Worm (Caenorhabditis elegans): ENCODE results near the gene emc-5.

emc-5 gene

DNA sequence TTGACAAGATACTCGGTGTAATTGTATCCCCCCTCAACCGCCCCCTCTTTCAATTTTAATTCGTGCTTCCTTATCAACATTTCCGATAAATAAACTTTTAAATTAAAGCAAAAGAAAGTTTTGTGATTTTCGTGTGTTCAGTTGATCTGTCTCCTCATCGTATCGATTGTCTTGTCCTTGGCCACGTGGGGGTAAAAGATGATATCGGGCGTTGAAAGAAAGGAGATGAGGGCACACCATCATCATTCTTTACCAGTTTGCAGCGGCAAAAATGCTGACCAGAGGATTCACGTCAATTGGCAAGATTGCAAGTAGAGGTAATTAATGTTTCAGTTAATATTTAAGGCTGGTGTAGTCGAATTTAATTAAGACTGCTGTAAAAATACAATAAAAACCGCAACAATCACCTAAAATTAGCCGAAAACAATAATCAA is 50.7 kb downstream of the emc-5 start, which contains the start of gene F54D5.7 (continued):
- TF ChIP-seq hlh-30 (tag; optimal IDR thresholded peaks at IDR 0.05; ENCODE audit: insufficient read depth) = peak; percentile 80
- peak; percentile 75 for TF ChIP-seq T20F7.1 (GFP tag; optimal IDR thresholded peaks at IDR 0.05)
- 0 out of 2 replicates have a peak, but pooled peaks have one; percentile 33 for TF ChIP-seq nhr-41 (GFP tag; IDR thresholded peaks at IDR 0.05)
- no peak; the same call in 1 of the 2 replicates for TF ChIP-seq php-3 (GFP tag; IDR thresholded peaks at IDR 0.05)
- peak; percentile 54; the same call in 1 of the 2 replicates for TF ChIP-seq dmd-8 (GFP tag; IDR thresholded peaks at IDR 0.05)
- no peak for TF ChIP-seq zip-11 (GFP tag; IDR thresholded peaks at IDR 0.05)
- peak; percentile 79 for TF ChIP-seq egl-43 (GFP tag; IDR thresholded peaks at IDR 0.05)
- peak; percentile 43 for TF ChIP-seq nhr-25 (tag; optimal IDR thresholded peaks at IDR 0.05; ENCODE audit: borderline replicate concordance, insufficient read depth)
- TF ChIP-seq aly-2 (tag; optimal IDR thresholded peaks at IDR 0.05) = peak; percentile 85
- TF ChIP-seq zip-2 (tag; optimal IDR thresholded peaks at IDR 0.05) = peak; percentile 33
- TF ChIP-seq ama-1 (optimal IDR thresholded peaks at IDR 0.05) = peak; percentile 76
- TF ChIP-seq unc-39 (tag; optimal IDR thresholded peaks at IDR 0.05) = no peak
- TF ChIP-seq fos-1 (tag; optimal IDR thresholded peaks at IDR 0.05) = no peak
- TF ChIP-seq F44E2.7 (GFP tag; IDR thresholded peaks at IDR 0.05) = no peak
- no peak for TF ChIP-seq jun-1 (tag; optimal IDR thresholded peaks at IDR 0.05)
- peak; percentile 3 to 76 for TF ChIP-seq lsy-2 (tag; optimal IDR thresholded peaks at IDR 0.05)
- TF ChIP-seq daf-8 (GFP tag; IDR thresholded peaks at IDR 0.05) = no peak
- peak; percentile 55 for TF ChIP-seq spr-1 (tag; optimal IDR thresholded peaks at IDR 0.05)
- peak; percentile 81 for TF ChIP-seq lin-38 (GFP tag; IDR thresholded peaks at IDR 0.05)
- peak; percentile 68; the same call in 1 of the 2 replicates for TF ChIP-seq nhr-42 (GFP tag; IDR thresholded peaks at IDR 0.05)
- peak; percentile 81 for TF ChIP-seq lin-13 (GFP tag; optimal IDR thresholded peaks at IDR 0.05)
- TF ChIP-seq arid-1 (GFP tag; conservative IDR thresholded peaks at IDR 0.05) = peak; percentile 65
- peak; percentile 12 for TF ChIP-seq gei-8 (GFP tag; optimal IDR thresholded peaks at IDR 0.05)
- peak; percentile 55 for TF ChIP-seq dmd-6 (GFP tag; IDR thresholded peaks at IDR 0.05)
- TF ChIP-seq mep-1 (tag; optimal IDR thresholded peaks at IDR 0.05) = peak; percentile 77
- peak; percentile 28 for TF ChIP-seq rbr-2 (tag; optimal IDR thresholded peaks at IDR 0.05)
- TF ChIP-seq ztf-11 (tag; optimal IDR thresholded peaks at IDR 0.05) = no peak
- peak; percentile 46; the same call in 1 of the 2 replicates for TF ChIP-seq tra-1 (GFP tag; IDR thresholded peaks at IDR 0.05)
- TF ChIP-seq ctbp-1 (GFP tag; IDR thresholded peaks at IDR 0.05) = peak; percentile 70
- TF ChIP-seq dpl-1 (GFP tag; optimal IDR thresholded peaks at IDR 0.05) = peak; percentile 49
- TF ChIP-seq ceh-44 (GFP tag; IDR thresholded peaks at IDR 0.05) = 0 out of 2 replicates have a peak, but pooled peaks have one; percentile 19
- peak; percentile 34 for TF ChIP-seq ceh-28 (tag; optimal IDR thresholded peaks at IDR 0.05)
- TF ChIP-seq daf-16 (GFP tag; optimal IDR thresholded peaks at IDR 0.05) = peak in 1 of 2 experiments; percentile 42
- peak; percentile 58 for TF ChIP-seq daf-16 (tag; optimal IDR thresholded peaks at IDR 0.05)
- peak; percentile 77 for TF ChIP-seq dve-1 (tag; optimal IDR thresholded peaks at IDR 0.05; ENCODE audit: insufficient read depth)
- TF ChIP-seq mxl-3 (GFP tag; optimal IDR thresholded peaks at IDR 0.05) = peak; percentile 84
- TF ChIP-seq nhr-102 (tag; optimal IDR thresholded peaks at IDR 0.05) = no peak
- TF ChIP-seq lir-3 (tag; optimal IDR thresholded peaks at IDR 0.05) = no peak
- no peak for TF ChIP-seq Y75B8A.6 (GFP tag; IDR thresholded peaks at IDR 0.05)
- peak; percentile 15 for TF ChIP-seq nhr-10 (tag; optimal IDR thresholded peaks at IDR 0.05)
- TF ChIP-seq lim-7 (GFP tag; IDR thresholded peaks at IDR 0.05) = peak; percentile 77
- peak; percentile 32; the same call in 1 of the 2 replicates for TF ChIP-seq lin-1 (GFP tag; IDR thresholded peaks at IDR 0.05)
- peak; percentile 81 for TF ChIP-seq snpc-1.2 (GFP tag; IDR thresholded peaks at IDR 0.05)
- peak; percentile 36; the same call in 1 of the 2 replicates for TF ChIP-seq madf-9 (GFP tag; conservative IDR thresholded peaks at IDR 0.05)
- TF ChIP-seq mdt-29 (GFP tag; IDR thresholded peaks at IDR 0.05) = peak; percentile 65; the same call in 1 of the 2 replicates
- TF ChIP-seq tag-97 (GFP tag; IDR thresholded peaks at IDR 0.05) = no peak
- TF ChIP-seq Y105C5A.15 (GFP tag; IDR thresholded peaks at IDR 0.05) = no peak
- TF ChIP-seq attf-4 (tag; optimal IDR thresholded peaks at IDR 0.05) = no peak
- no peak for TF ChIP-seq hif-1 (tag; optimal IDR thresholded peaks at IDR 0.05)
- peak; percentile 92 for TF ChIP-seq zfp-3 (GFP tag; conservative IDR thresholded peaks at IDR 0.05)
- peak; percentile 76 for TF ChIP-seq hlh-11 (tag; optimal IDR thresholded peaks at IDR 0.05)
